Fruit fly (Drosophila melanogaster) whole organism, pupa: ENCODE measurements around the gene CG13282.

Experiments used
- CG10348 ChIP-seq: fragments of 200-800 bp; sonication (Bioruptor generic); IDR thresholded peaks from 2 replicates; pipeline ENCODE4 v1.3.6; 2022; ENCODE audit warnings: missing biosample characterization, missing genetic modification characterization
- CG12605 ChIP-seq: fragments of 200-800 bp; sonication (Bioruptor generic); IDR thresholded peaks from 2 replicates; pipeline ENCODE4 v1.3.6; 2022; ENCODE audit warnings: missing biosample characterization, missing genetic modification characterization
- CG13204 ChIP-seq: fragments of 200-800 bp; sonication (Bioruptor generic); optimal IDR thresholded peaks from 2 replicates; lab custom pipeline; 2018; ENCODE audit warnings: missing biosample characterization, mild to moderate bottlenecking, missing genetic modification characterization, moderate library complexity
- CG17806 ChIP-seq: fragments of 200-800 bp; sonication (Bioruptor generic); optimal IDR thresholded peaks from 2 replicates; lab custom pipeline; 2018; ENCODE audit warnings: missing biosample characterization, mild to moderate bottlenecking, missing genetic modification characterization, moderate library complexity
- CG34367 ChIP-seq: fragments of 200-800 bp; sonication (Bioruptor generic); optimal IDR thresholded peaks from 2 replicates; lab custom pipeline; 2018; ENCODE audit warnings: missing biosample characterization, mild to moderate bottlenecking, missing genetic modification characterization
- D1 ChIP-seq: fragments of 200-800 bp; sonication (Bioruptor generic); optimal IDR thresholded peaks from 2 replicates; lab custom pipeline; 2018; ENCODE audit warnings: missing biosample characterization, mild to moderate bottlenecking, missing genetic modification characterization, moderate library complexity
- Pif1A ChIP-seq: fragments of 200-800 bp; sonication (Bioruptor generic); optimal IDR thresholded peaks from 3 replicates; lab custom pipeline; 2016; ENCODE audit warnings: missing biosample characterization, missing genetic modification characterization
- Pif1B ChIP-seq: fragments of 200-800 bp; sonication (Bioruptor generic); optimal IDR thresholded peaks from 3 replicates; lab custom pipeline; 2016; ENCODE audit warnings: missing biosample characterization, missing genetic modification characterization
- Snoo ChIP-seq: fragments of 200-800 bp; sonication (Bioruptor generic); optimal IDR thresholded peaks from 3 replicates; lab custom pipeline; 2017; ENCODE audit warnings: missing biosample characterization, mild to moderate bottlenecking, missing genetic modification characterization, inconsistent platforms
- fd96Ca ChIP-seq: fragments of 200-800 bp; sonication (Bioruptor generic); IDR thresholded peaks from 3 replicates; pipeline ENCODE4 v1.3.6; 2022; ENCODE audit warnings: missing biosample characterization, missing genetic modification characterization
- rn ChIP-seq: fragments of 200-800 bp; sonication (Bioruptor generic); IDR thresholded peaks from 2 replicates; pipeline ENCODE4 v1.3.6; 2022; ENCODE audit warnings: missing biosample characterization, missing genetic modification characterization

- TF ChIP-seq rn (GFP tag; lab: Robert Waterston, UW) (no peak), Pif1A (GFP tag; lab: Kevin White, UChicago) (no peak), Snoo (no peak), CG12605 (no peak), CG34367 (tag; lab: Kevin White, UChicago) (no peak), fd96Ca (GFP tag; lab: Robert Waterston, UW) (no peak), D1 (tag; lab: Kevin White, UChicago) (no peak), CG17806 (tag; lab: Kevin White, UChicago) (no peak), CG13204 (GFP tag; lab: Kevin White, UChicago) (no peak), CG10348 (GFP tag; lab: Robert Waterston, UW) (no peak), Pif1B (no peak)
Observed at dm6 chr2L:16787548-16787947, 46.8 kb downstream of the CG13282 start.
